Worm (Caenorhabditis elegans) whole organism, early embryonic: Measurements from ENCODE around the gene nas-13.

Experiments used
- B0310.2 ChIP-seq: sonication (generic microtip); optimal IDR thresholded peaks from 2 replicates; lab custom pipeline; 2016; ENCODE audit warnings: mild to moderate bottlenecking, missing genetic modification characterization, missing compliant biosample characterization
- F13C5.2 ChIP-seq: sonication (generic microtip); optimal IDR thresholded peaks from 2 replicates; lab custom pipeline; 2017; ENCODE audit warnings: mild to moderate bottlenecking, missing genetic modification characterization, inconsistent platforms, missing compliant biosample characterization
- aly-1 ChIP-seq: sonication (generic microtip); optimal IDR thresholded peaks from 2 replicates; lab custom pipeline; 2016; ENCODE audit warnings: missing genetic modification characterization, missing compliant biosample characterization
- ama-1 ChIP-seq: fragments of 150-350 bp; optimal IDR thresholded peaks from 2 replicates; lab custom pipeline; 2014
- ceh-13 ChIP-seq: fragments of 200-800 bp; sonication (Bioruptor generic); optimal IDR thresholded peaks from 2 replicates; lab custom pipeline; 2018; ENCODE audit warnings: mild to moderate bottlenecking, missing genetic modification characterization, missing compliant biosample characterization
- ceh-36 ChIP-seq: sonication (generic microtip); optimal IDR thresholded peaks from 2 replicates; lab custom pipeline; 2016; ENCODE audit warnings: missing genetic modification characterization, inconsistent platforms, missing compliant biosample characterization
- ets-7 ChIP-seq: sonication (generic microtip); optimal IDR thresholded peaks from 2 replicates; lab custom pipeline; 2016; ENCODE audit warnings: missing genotype, missing genetic modification characterization, missing compliant biosample characterization
- flt-1 ChIP-seq: fragments of 200-800 bp; sonication (Bioruptor generic); IDR thresholded peaks from 2 replicates; pipeline ENCODE4 v1.3.6; 2022; ENCODE audit warnings: missing genetic modification characterization, missing compliant biosample characterization
- hmbx-1 ChIP-seq: sonication (generic microtip); optimal IDR thresholded peaks from 2 replicates; lab custom pipeline; 2016; ENCODE audit warnings: mild to moderate bottlenecking, missing genetic modification characterization, missing compliant biosample characterization
- hmg-4 ChIP-seq: fragments of 200-800 bp; sonication (Bioruptor generic); optimal IDR thresholded peaks from 2 replicates; lab custom pipeline; 2018; ENCODE audit warnings: mild to moderate bottlenecking, missing genetic modification characterization, missing compliant biosample characterization
- hnd-1 ChIP-seq: sonication (generic microtip); optimal IDR thresholded peaks from 2 replicates; lab custom pipeline; 2016; ENCODE audit warnings: missing genetic modification characterization, missing compliant biosample characterization
- pes-1 ChIP-seq: fragments of 200-800 bp; sonication (Bioruptor generic); IDR thresholded peaks from 2 replicates; pipeline ENCODE4 v1.3.6; 2022; ENCODE audit warnings: missing genetic modification reagents, missing genetic modification characterization, missing compliant biosample characterization
- scrt-1 ChIP-seq: fragments of 200-800 bp; sonication (Bioruptor generic); IDR thresholded peaks from 2 replicates; pipeline ENCODE4 v1.3.6; 2022; ENCODE audit warnings: missing genetic modification characterization, missing compliant biosample characterization
- sea-1 ChIP-seq: fragments of 200-800 bp; sonication (Bioruptor generic); conservative IDR thresholded peaks from 2 replicates; pipeline ENCODE4 v1.3.6; 2022; ENCODE audit warnings: missing genetic modification characterization, missing compliant biosample characterization
- tbx-11 ChIP-seq: fragments of 200-800 bp; sonication (Bioruptor generic); IDR thresholded peaks from 2 replicates; pipeline ENCODE4 v1.3.6; 2022; ENCODE audit warnings: missing genetic modification characterization, missing compliant biosample characterization
- tbx-37 ChIP-seq: fragments of 200-800 bp; sonication (Bioruptor generic); conservative IDR thresholded peaks from 2 replicates; pipeline ENCODE4 v1.3.6; 2022; ENCODE audit warnings: missing genetic modification reagents, missing genetic modification characterization, missing compliant biosample characterization
- tra-4 ChIP-seq: sonication (generic microtip); optimal IDR thresholded peaks from 2 replicates; lab custom pipeline; 2017; ENCODE audit warnings: missing genetic modification characterization, missing compliant biosample characterization

The nas-13 gene

DNA sequence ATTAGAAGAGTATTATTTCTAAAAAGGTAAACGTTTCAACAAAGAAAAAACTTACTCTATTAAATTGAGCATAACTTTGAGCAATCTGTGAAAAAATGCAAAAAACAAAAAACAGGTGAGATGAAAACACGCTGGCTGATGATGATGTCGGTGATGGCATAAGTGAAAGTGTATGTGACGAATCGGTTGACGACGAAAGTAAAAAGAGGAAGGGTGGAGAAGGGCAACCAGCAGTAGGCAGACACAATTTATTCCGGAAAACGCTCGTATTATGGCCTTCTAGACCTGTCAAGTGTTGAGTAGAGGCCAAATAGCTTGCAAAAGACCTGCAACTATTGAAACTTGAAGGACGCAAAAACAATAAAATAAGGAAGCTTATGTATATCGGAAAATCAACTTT lies at the start of gene nas-13:
nas-13 (minus strand) TSS at position 323 of the 400 bp plus-strand sequence.
- TF ChIP-seq flt-1 (GFP tag; lab: Robert Waterston, UW) (no peak), ceh-36 (tag; lab: Kevin White, UChicago) (no peak), pes-1 (GFP tag; lab: Robert Waterston, UW) (no peak), B0310.2 (tag; lab: Kevin White, UChicago) (no peak), sea-1 (GFP tag; lab: Robert Waterston, UW) (no peak), tbx-11 (GFP tag; lab: Robert Waterston, UW) (no peak), ceh-13 (GFP tag; lab: Kevin White, UChicago) (no peak), aly-1 (tag; lab: Kevin White, UChicago) (no peak)

- no peak for TF ChIP-seq F13C5.2
- TF ChIP-seq tbx-37, result no peak
- no peak for TF ChIP-seq B0310.2 (tag; lab: Kevin White, UChicago)
- TF ChIP-seq hmg-4 (GFP tag; lab: Kevin White, UChicago), result no peak
- no peak for TF ChIP-seq flt-1 (GFP tag; lab: Robert Waterston, UW)
- no peak for TF ChIP-seq scrt-1 (GFP tag; lab: Robert Waterston, UW)
- no peak for TF ChIP-seq ceh-13 (GFP tag; lab: Kevin White, UChicago)
- no peak for TF ChIP-seq tra-4 (tag; lab: Kevin White, UChicago)
- no peak for TF ChIP-seq hnd-1
- no peak for TF ChIP-seq hmbx-1 (tag; lab: Kevin White, UChicago)
- TF ChIP-seq aly-1 (tag; lab: Kevin White, UChicago), result no peak
- TF ChIP-seq ama-1 (lab: Kevin White, UChicago), result no peak
- TF ChIP-seq sea-1 (GFP tag; lab: Robert Waterston, UW), result no peak
These were observed 49.3 kb upstream of the nas-13 start, which contains the start of gene exc-1 for ce11 chrX:15477309-15477708. Gene exc-1, minus strand, starts transcription at chrX:15477409.

- TF ChIP-seq flt-1 (GFP tag; lab: Robert Waterston, UW) (no peak), hmg-4 (GFP tag; lab: Kevin White, UChicago) (no peak), sea-1 (GFP tag; lab: Robert Waterston, UW) (no peak), pes-1 (GFP tag; lab: Robert Waterston, UW) (no peak), aly-1 (tag; lab: Kevin White, UChicago) (no peak), tra-4 (tag; lab: Kevin White, UChicago) (no peak), tbx-11 (GFP tag; lab: Robert Waterston, UW) (no peak), scrt-1 (GFP tag; lab: Robert Waterston, UW) (no peak), hmbx-1 (tag; lab: Kevin White, UChicago) (no peak), ets-7 (tag; lab: Kevin White, UChicago) (no peak), tbx-37 (no peak), ama-1 (lab: Kevin White, UChicago) (no peak)
These were observed 42.0 kb upstream of the nas-13 start for ce11 chrX:15469957-15470548.

DNA sequence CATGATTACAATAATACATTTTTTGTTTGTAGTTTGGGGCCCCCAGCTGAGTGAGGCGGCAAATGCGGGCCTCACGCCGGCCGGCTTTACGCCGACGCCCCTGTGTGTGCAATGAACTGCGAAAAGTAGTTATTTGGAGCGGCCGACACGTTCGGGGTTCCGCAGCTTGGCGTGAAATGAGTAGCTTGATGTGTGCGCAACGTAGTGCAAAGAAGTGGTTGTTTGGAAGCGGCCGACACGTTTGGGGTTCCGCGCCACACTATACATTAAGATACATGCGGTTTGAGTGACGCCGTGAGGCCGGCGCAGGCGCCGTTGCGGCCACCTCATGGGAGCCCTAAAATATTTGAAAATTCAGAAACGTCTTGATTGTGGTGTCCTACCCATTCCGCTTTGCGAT lies 40.6 kb upstream of the nas-13 start:
- TF ChIP-seq hnd-1 (no peak), B0310.2 (tag; lab: Kevin White, UChicago) (no peak), ceh-13 (GFP tag; lab: Kevin White, UChicago) (no peak), aly-1 (tag; lab: Kevin White, UChicago) (no peak), ceh-36 (tag; lab: Kevin White, UChicago) (no peak), tra-4 (tag; lab: Kevin White, UChicago) (no peak), pes-1 (GFP tag; lab: Robert Waterston, UW) (no peak), scrt-1 (GFP tag; lab: Robert Waterston, UW) (no peak), F13C5.2 (no peak), hmg-4 (GFP tag; lab: Kevin White, UChicago) (no peak), ets-7 (tag; lab: Kevin White, UChicago) (no peak), tbx-37 (no peak), ama-1 (lab: Kevin White, UChicago) (no peak), tbx-11 (GFP tag; lab: Robert Waterston, UW) (no peak)

DNA sequence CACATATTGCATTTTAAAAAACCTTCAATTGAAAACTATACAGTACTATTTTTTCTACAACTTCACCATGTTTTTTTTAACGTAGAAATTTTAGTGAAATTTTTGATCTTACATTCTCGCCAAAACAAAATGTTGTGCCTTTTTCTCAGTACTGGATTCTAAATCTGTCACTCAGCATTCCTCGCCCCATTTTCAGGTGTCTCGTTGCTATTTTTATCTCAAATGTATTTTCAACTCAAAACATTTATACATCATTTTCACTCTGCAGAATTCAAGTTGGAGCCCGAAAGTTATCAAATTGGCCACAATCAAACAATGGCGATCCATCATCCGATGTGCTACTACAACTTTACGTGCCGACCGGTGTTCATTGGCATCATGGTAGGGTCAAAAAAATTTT lies 38.0 kb upstream of the nas-13 start, which contains the start of gene sprr-1:
sprr-1 (plus strand) TSS at position 269 of the 400 bp plus-strand sequence.
- TF ChIP-seq scrt-1 (GFP tag; lab: Robert Waterston, UW) (no peak), hmbx-1 (tag; lab: Kevin White, UChicago) (no peak), tra-4 (tag; lab: Kevin White, UChicago) (no peak), B0310.2 (tag; lab: Kevin White, UChicago) (no peak), aly-1 (tag; lab: Kevin White, UChicago) (no peak), hmg-4 (GFP tag; lab: Kevin White, UChicago) (no peak), hnd-1 (no peak), ets-7 (tag; lab: Kevin White, UChicago) (no peak), F13C5.2 (no peak), ceh-13 (GFP tag; lab: Kevin White, UChicago) (no peak)

- TF ChIP-seq hnd-1 (no peak), tbx-11 (GFP tag; lab: Robert Waterston, UW) (no peak), tbx-37 (no peak), aly-1 (tag; lab: Kevin White, UChicago) (no peak), B0310.2 (tag; lab: Kevin White, UChicago) (no peak), ceh-36 (tag; lab: Kevin White, UChicago) (no peak)
These were observed 37.0 kb upstream of the nas-13 start for ce11 chrX:15465050-15465449.

- TF ChIP-seq ceh-36 (tag; lab: Kevin White, UChicago) (no peak), ceh-13 (GFP tag; lab: Kevin White, UChicago) (no peak), ets-7 (tag; lab: Kevin White, UChicago) (no peak), hnd-1 (no peak), scrt-1 (GFP tag; lab: Robert Waterston, UW) (no peak), hmbx-1 (tag; lab: Kevin White, UChicago) (no peak), F13C5.2 (no peak), tra-4 (tag; lab: Kevin White, UChicago) (no peak), ama-1 (lab: Kevin White, UChicago) (no peak), aly-1 (tag; lab: Kevin White, UChicago) (no peak), B0310.2 (tag; lab: Kevin White, UChicago) (no peak), hmg-4 (GFP tag; lab: Kevin White, UChicago) (no peak), sea-1 (GFP tag; lab: Robert Waterston, UW) (no peak), tbx-11 (GFP tag; lab: Robert Waterston, UW) (no peak), tbx-37 (no peak), pes-1 (GFP tag; lab: Robert Waterston, UW) (no peak), flt-1 (GFP tag; lab: Robert Waterston, UW) (no peak)
These were observed 18.3 kb upstream of the nas-13 start, which contains the start of gene R03A10.5 for ce11 chrX:15446292-15446794. Gene R03A10.5, plus strand, starts transcription at chrX:15446722.
